Worm (Caenorhabditis elegans) whole organism, L4 larva: ENCODE measurements around the gene athp-3.

Experiments used
- aly-2 ChIP-seq: sonication (generic microtip); optimal IDR thresholded peaks from 2 replicates; lab custom pipeline; 2018; ENCODE audit warnings: missing biosample characterization, missing genetic modification characterization
- ceh-28 ChIP-seq: fragments of 150-350 bp; optimal IDR thresholded peaks from 2 replicates; lab custom pipeline; 2014; ENCODE audit warnings: missing biosample characterization, missing genetic modification reagents, missing genetic modification characterization
- ceh-82 ChIP-seq: sonication (generic microtip); optimal IDR thresholded peaks from 2 replicates; lab custom pipeline; 2017; ENCODE audit warnings: missing biosample characterization, missing genetic modification characterization
- fkh-10 ChIP-seq: fragments of 150-350 bp; optimal IDR thresholded peaks from 2 replicates; lab custom pipeline; 2014; ENCODE audit warnings: missing biosample characterization, missing genetic modification reagents, missing genetic modification characterization
- lin-39 ChIP-seq: fragments of 150-350 bp; optimal IDR thresholded peaks from 2 replicates; lab custom pipeline; 2014; ENCODE audit warnings: missing biosample characterization, missing genetic modification reagents, missing genetic modification characterization
- lir-3 ChIP-seq: sonication (generic microtip); optimal IDR thresholded peaks from 2 replicates; lab custom pipeline; 2016; ENCODE audit warnings: mild to moderate bottlenecking, missing genetic modification characterization, missing compliant biosample characterization
- nhr-111 ChIP-seq: fragments of 200-800 bp; sonication (Bioruptor generic); optimal IDR thresholded peaks from 2 replicates; lab custom pipeline; 2018; ENCODE audit warnings: mild to moderate bottlenecking, missing genetic modification characterization, missing compliant biosample characterization
- nhr-237 ChIP-seq: sonication (generic microtip); optimal IDR thresholded peaks from 2 replicates; lab custom pipeline; 2017; ENCODE audit warnings: missing biosample characterization, missing genetic modification characterization
- spr-3 ChIP-seq: fragments of 200-800 bp; sonication (Bioruptor generic); optimal IDR thresholded peaks from 2 replicates; lab custom pipeline; 2018; ENCODE audit warnings: mild to moderate bottlenecking, missing genetic modification characterization, missing compliant biosample characterization
- zfp-2 ChIP-seq: sonication (generic microtip); optimal IDR thresholded peaks from 2 replicates; lab custom pipeline; 2016; ENCODE audit warnings: mild to moderate bottlenecking, missing genetic modification characterization, missing compliant biosample characterization

ce11 chrIV:17026568-17026967 is 21.6 kb downstream of the athp-3 start:
- no peak for TF ChIP-seq zfp-2
- TF ChIP-seq ceh-28 (tag; lab: Kevin White, UChicago) = no peak
- TF ChIP-seq ceh-82 = no peak
- no peak for TF ChIP-seq spr-3 (GFP tag; lab: Kevin White, UChicago)
- no peak for TF ChIP-seq nhr-111 (GFP tag; lab: Kevin White, UChicago)
- no peak for TF ChIP-seq nhr-237 (tag; lab: Kevin White, UChicago)
- TF ChIP-seq aly-2 (tag; lab: Kevin White, UChicago) = no peak
- TF ChIP-seq fkh-10 (GFP tag; lab: Kevin White, UChicago) = no peak
- no peak for TF ChIP-seq lin-39 (tag; lab: Kevin White, UChicago)
- no peak for TF ChIP-seq lir-3
